Fruit fly (Drosophila melanogaster) whole organism, larva: ENCODE data around the gene CG17327.

ENCODE experiments used
- noc ChIP-seq: fragments of 200-800 bp; sonication (Bioruptor generic); optimal IDR thresholded peaks from 3 replicates; lab custom pipeline; 2019; ENCODE audit warnings: missing biosample characterization, mild to moderate bottlenecking, missing genetic modification characterization, moderate library complexity

CG17327 gene

DNA sequence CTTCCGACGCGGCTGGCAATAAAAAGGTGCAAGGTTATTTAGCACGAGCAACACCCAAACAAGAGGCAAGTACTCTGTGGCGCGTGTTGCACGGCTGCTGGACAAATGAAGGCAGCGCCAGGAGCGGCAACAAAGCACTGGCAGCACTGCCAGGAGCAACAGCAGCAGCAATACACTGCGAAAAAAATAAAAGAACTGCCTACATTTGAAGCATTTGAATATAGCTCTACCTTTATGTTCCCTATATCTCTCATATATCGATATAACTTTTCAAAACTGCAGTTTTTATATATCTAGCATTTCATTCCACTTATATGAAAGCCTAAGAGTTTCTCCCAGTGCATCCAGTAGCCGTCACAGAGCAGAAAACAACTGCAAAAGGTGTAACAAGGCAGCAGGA lies 40.1 kb downstream of the CG17327 start:
- no peak for TF ChIP-seq noc (tag; lab: Kevin White, UChicago)
